Fruit fly (Drosophila melanogaster) whole organism: ENCODE measurements around the gene Snx21.
A peak's percentile ranks its signal among the peaks of the same experiment; 100 is the strongest.

Source experiments
- CG8478 ChIP-seq: fragments of >200 bp; optimal IDR thresholded peaks from 2 replicates; lab custom pipeline; 2018; ENCODE audit warnings: inconsistent platforms
- Dll ChIP-seq: fragments of >200 bp; optimal IDR thresholded peaks from 2 replicates; lab custom pipeline; 2017
- EcR ChIP-seq, 2 experiments: fragments of >200 bp; optimal IDR thresholded peaks; 2 replicates each; lab custom pipeline; 2017; ENCODE audit warnings: missing biosample characterization in 2 of 2, missing genetic modification characterization in 2 of 2, missing genetic modification reagents in 2 of 2
- pan ChIP-seq: fragments of >200 bp; optimal IDR thresholded peaks from 2 replicates; lab custom pipeline; 2017
- psq ChIP-seq: fragments of >200 bp; optimal IDR thresholded peaks from 2 replicates; lab custom pipeline; 2017
- usp ChIP-seq: fragments of >200 bp; optimal IDR thresholded peaks from 2 replicates; lab custom pipeline; 2017; ENCODE audit warnings: missing biosample characterization, missing genetic modification characterization, mixed read lengths

Snx21 gene

DNA sequence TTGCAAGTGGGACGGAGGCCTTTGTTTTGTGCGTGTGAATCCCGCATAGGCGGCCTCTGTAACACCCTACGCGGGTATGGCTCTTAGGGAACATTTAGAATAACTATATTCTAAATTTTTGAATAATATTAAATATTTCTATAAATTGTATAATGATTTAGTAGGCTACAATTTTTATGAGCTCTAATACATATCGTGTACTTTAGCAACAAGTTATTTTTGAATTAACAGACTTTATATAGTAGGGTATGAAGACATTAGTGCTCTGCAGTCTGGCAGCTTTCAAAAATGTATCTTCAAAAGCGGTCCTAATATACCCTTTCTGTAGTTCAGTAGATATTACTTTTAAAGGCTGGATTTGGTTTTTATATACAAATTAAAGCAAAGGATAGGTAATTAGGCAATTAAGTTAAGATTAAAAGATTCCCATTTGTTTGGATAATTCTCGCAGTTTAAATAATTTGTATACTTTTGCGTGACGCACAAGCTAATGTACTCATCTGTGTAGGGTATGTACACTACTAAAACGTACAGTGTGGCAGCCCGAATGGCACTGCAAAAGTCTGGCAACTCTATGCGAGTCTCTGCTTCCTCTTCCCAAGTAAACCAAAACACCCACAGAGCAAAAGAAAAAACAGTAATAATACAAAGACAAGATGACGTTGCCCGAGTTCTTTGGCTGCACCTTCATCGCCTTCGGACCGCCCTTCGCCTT is at the start of gene Snx21, which contains the start of gene aph-1:
Gene Snx21 (minus strand): TSS at position 7 of the 715 bp plus-strand sequence.
Gene aph-1 (plus strand): TSS at position 575 of the 715 bp plus-strand sequence.
- TF ChIP-seq pan (lab: Kevin White, UChicago) (no peak), psq (lab: Kevin White, UChicago) (no peak), usp (GFP tag; lab: Kevin White, UChicago) (no peak), Dll (lab: Kevin White, UChicago) (no peak), CG8478 (lab: Kevin White, UChicago) (no peak), EcR (GFP tag; optimal IDR thresholded peaks at IDR 0.05; lab: Kevin White, UChicago) (no peak)

DNA sequence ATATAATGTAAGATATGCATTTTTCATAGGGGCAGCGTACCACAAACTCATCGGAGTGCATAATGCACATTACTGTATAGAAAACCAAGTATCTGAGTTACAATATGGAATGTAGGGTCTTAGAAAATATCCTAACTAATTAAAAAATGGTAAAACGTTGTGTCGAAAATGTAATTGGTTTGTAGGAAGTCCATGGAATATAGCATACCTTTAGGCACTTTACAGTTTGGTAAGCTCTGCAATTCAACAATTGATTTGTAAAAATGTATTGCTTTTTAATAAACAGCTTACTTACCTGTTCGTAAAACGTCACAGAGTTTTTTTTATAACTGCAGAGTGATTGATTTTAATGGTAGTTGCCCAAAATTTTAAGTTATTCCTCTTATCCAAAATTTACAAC is 46.7 kb upstream of the Snx21 start, which contains the start of gene CG2964:
Gene CG2964 (plus strand): TSS at position 301 of the 400 bp plus-strand sequence.
- TF ChIP-seq EcR (GFP tag; optimal IDR thresholded peaks at IDR 0.05; lab: Kevin White, UChicago): no peak

DNA sequence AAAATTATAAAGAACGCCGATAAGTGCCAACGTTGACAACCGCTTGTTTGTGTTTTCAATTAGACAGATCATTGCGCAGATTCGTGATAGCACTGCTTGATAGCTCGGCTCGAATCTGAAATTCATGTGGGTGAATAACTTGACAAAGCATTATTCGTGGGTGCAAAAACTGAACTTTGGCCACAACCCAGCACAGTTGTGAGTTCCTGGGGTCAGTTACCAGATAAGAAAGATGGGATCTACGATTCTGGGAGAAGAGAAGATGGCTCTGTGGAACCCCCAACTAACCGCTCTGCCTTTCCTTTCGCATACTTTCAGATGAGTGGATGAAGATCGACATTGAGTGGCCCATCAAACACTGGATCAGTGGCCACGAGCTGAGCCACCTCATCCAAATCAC is 45.4 kb upstream of the Snx21 start:
- no peak for TF ChIP-seq psq (lab: Kevin White, UChicago)
- no peak for TF ChIP-seq usp (GFP tag; lab: Kevin White, UChicago)

dm6 chr2L:2808038-2808699 is 42.7 kb upstream of the Snx21 start:
- no peak for TF ChIP-seq psq (lab: Kevin White, UChicago)
- no peak for TF ChIP-seq pan (lab: Kevin White, UChicago)
- no peak for TF ChIP-seq CG8478 (lab: Kevin White, UChicago)
- no peak for TF ChIP-seq EcR (GFP tag; optimal IDR thresholded peaks at IDR 0.05; lab: Kevin White, UChicago)
- TF ChIP-seq usp (GFP tag; lab: Kevin White, UChicago): no peak
- TF ChIP-seq Dll (lab: Kevin White, UChicago): no peak

- TF ChIP-seq usp (GFP tag; lab: Kevin White, UChicago) (no peak), psq (lab: Kevin White, UChicago) (no peak), CG8478 (lab: Kevin White, UChicago) (no peak), Dll (lab: Kevin White, UChicago) (no peak), EcR (GFP tag; optimal IDR thresholded peaks at IDR 0.05; lab: Kevin White, UChicago) (no peak), pan (lab: Kevin White, UChicago) (no peak)
Measured at dm6 chr2L:2807597-2807996, 42.1 kb upstream of the Snx21 start.

- TF ChIP-seq Dll (lab: Kevin White, UChicago): peak; percentile 49
- TF ChIP-seq CG8478 (lab: Kevin White, UChicago): no peak
Measured at dm6 chr2L:2806190-2806763, 40.8 kb upstream of the Snx21 start.

- TF ChIP-seq Dll (lab: Kevin White, UChicago): peak; percentile 8
- TF ChIP-seq psq (lab: Kevin White, UChicago): no peak
Measured at dm6 chr2L:2804634-2805311, 39.3 kb upstream of the Snx21 start, which contains the start of gene daw. Gene daw, plus strand, starts transcription at chr2L:2805261.

DNA sequence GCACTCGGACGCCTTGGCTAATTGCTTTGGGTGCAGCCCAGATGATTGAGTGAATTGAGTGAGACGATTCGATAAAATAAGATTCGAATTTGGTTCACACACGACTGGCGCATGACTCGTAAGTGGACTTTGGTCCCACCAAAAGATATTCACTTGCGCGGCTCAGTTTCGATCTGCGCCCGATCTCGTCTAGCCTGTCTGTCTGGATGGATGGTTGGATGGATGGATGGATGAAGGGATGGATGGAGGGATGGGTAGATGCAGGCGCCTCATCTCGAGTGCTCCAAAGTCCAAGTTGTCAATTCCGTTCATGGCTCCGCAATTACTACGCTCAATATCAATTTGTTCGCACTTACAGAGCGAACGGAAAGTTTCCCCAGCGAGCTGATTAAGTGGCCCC is 37.1 kb upstream of the Snx21 start:
- TF ChIP-seq pan (lab: Kevin White, UChicago) (no peak), CG8478 (lab: Kevin White, UChicago) (no peak)

dm6 chr2L:2800956-2801776 is 35.7 kb upstream of the Snx21 start:
- TF ChIP-seq EcR (GFP tag; optimal IDR thresholded peaks at IDR 0.05; lab: Kevin White, UChicago) (no peak), psq (lab: Kevin White, UChicago) (no peak), pan (lab: Kevin White, UChicago) (no peak), CG8478 (lab: Kevin White, UChicago) (no peak), Dll (lab: Kevin White, UChicago) (no peak), usp (GFP tag; lab: Kevin White, UChicago) (no peak)

- TF ChIP-seq CG8478 (lab: Kevin White, UChicago) (no peak), EcR (GFP tag; optimal IDR thresholded peaks at IDR 0.05; lab: Kevin White, UChicago) (no peak), usp (GFP tag; lab: Kevin White, UChicago) (no peak), Dll (lab: Kevin White, UChicago) (no peak), psq (lab: Kevin White, UChicago) (no peak), pan (lab: Kevin White, UChicago) (no peak)
Measured at dm6 chr2L:2799909-2800478, 34.5 kb upstream of the Snx21 start, which contains the start of gene Syt1. Gene Syt1, minus strand, starts transcription at chr2L:2799979.

DNA sequence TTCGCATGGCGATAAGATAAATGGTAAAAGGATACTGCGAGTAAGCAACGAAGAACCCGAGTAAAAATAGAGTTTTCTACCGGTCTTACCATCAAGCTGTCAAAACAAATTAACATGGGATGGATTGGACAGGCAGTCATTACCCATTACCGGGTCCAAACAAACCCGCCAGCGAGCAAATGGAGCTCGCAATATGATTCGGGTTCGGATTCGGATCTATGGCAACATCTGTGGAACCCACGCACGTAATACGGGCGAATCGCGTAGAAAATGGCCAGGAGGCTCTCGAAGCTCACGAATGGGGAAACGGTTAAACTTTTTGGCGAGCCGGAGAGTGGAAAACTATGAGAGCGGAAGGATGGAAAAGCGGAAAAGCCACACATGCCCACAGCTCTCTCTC is 31.7 kb upstream of the Snx21 start:
- no peak for TF ChIP-seq usp (GFP tag; lab: Kevin White, UChicago)
- TF ChIP-seq CG8478 (lab: Kevin White, UChicago): no peak
- TF ChIP-seq pan (lab: Kevin White, UChicago): no peak
